Fruit fly (Drosophila melanogaster): ENCODE data around the gene x16.

x16 gene

dm6 chr2L:6913964-6914363 is 6.0 kb downstream of the x16 start, which contains the start of gene Wee1:
Gene Wee1 (minus strand): TSS chr2L:6914138.
- no peak for TF ChIP-seq Lim3 (GFP tag; IDR thresholded peaks at IDR 0.05)
- TF ChIP-seq CG2712 (tag; optimal IDR thresholded peaks at IDR 0.05) = peak; percentile 21
- no peak for TF ChIP-seq Hmr (GFP tag; optimal IDR thresholded peaks at IDR 0.05)
- no peak for TF ChIP-seq CG9817 (tag; optimal IDR thresholded peaks at IDR 0.05)
- TF ChIP-seq CG1602 (GFP tag; optimal IDR thresholded peaks at IDR 0.05) = no peak
- TF ChIP-seq Dek (tag; optimal IDR thresholded peaks at IDR 0.05) = no peak
- peak; percentile 56 for TF ChIP-seq stwl (tag; optimal IDR thresholded peaks at IDR 0.05)
- no peak for TF ChIP-seq seq (GFP tag; IDR thresholded peaks at IDR 0.05)
- TF ChIP-seq CG12391 (tag; optimal IDR thresholded peaks at IDR 0.05) = peak; percentile 39
- TF ChIP-seq maf-S (GFP tag; optimal IDR thresholded peaks at IDR 0.05) = no peak
- no peak for TF ChIP-seq crc (GFP tag; optimal IDR thresholded peaks at IDR 0.05)
- TF ChIP-seq sd (tag; optimal IDR thresholded peaks at IDR 0.05) = peak; percentile 95
- peak; percentile 66 for TF ChIP-seq CHES-1-like (GFP tag; optimal IDR thresholded peaks at IDR 0.05)
- no peak for TF ChIP-seq Hr51 (GFP tag; optimal IDR thresholded peaks at IDR 0.05)
- TF ChIP-seq fu2 (GFP tag; optimal IDR thresholded peaks at IDR 0.05) = no peak
- no peak for TF ChIP-seq CG10654 (GFP tag; optimal IDR thresholded peaks at IDR 0.05)
- peak; percentile 52 for TF ChIP-seq dm (GFP tag; optimal IDR thresholded peaks at IDR 0.05)
- TF ChIP-seq HLHmδ (GFP tag; optimal IDR thresholded peaks at IDR 0.05) = no peak
- no peak for TF ChIP-seq Gsc (GFP tag; IDR thresholded peaks at IDR 0.05)
- TF ChIP-seq wor (GFP tag; IDR thresholded peaks at IDR 0.05) = no peak
- TF ChIP-seq ro (GFP tag; IDR thresholded peaks at IDR 0.05) = no peak
- no peak for TF ChIP-seq CG10431 (GFP tag; optimal IDR thresholded peaks at IDR 0.05)
- TF ChIP-seq CG13287 (GFP tag; IDR thresholded peaks at IDR 0.05; ENCODE audit: partially characterized antibody) = peak; percentile 32; the same call in 1 of the 2 replicates
- TF ChIP-seq CG9797 (GFP tag; optimal IDR thresholded peaks at IDR 0.05) = peak; percentile 98
- no peak for TF ChIP-seq bab2 (GFP tag; optimal IDR thresholded peaks at IDR 0.05)
- no peak for TF ChIP-seq CG14014 (GFP tag; IDR thresholded peaks at IDR 0.05)
- no peak for TF ChIP-seq Ssrp (tag; optimal IDR thresholded peaks at IDR 0.05)
- TF ChIP-seq CG10543 (GFP tag; optimal IDR thresholded peaks at IDR 0.05) = no peak
- peak; percentile 30 for TF ChIP-seq Elba2 (GFP tag; optimal IDR thresholded peaks at IDR 0.05)
- no peak for TF ChIP-seq Side (GFP tag; optimal IDR thresholded peaks at IDR 0.05)
- 0 out of 3 replicates have a peak, but pooled peaks have one; percentile 23 for TF ChIP-seq Opbp (GFP tag; IDR thresholded peaks at IDR 0.05; ENCODE audit: partially characterized antibody)
- TF ChIP-seq dimm (GFP tag; IDR thresholded peaks at IDR 0.05) = no peak
- TF ChIP-seq CG5180 (GFP tag; optimal IDR thresholded peaks at IDR 0.05) = no peak
- TF ChIP-seq pzg (GFP tag; optimal IDR thresholded peaks at IDR 0.05) = peak; percentile 96
- TF ChIP-seq nerfin-1 (tag; optimal IDR thresholded peaks at IDR 0.05) = peak; percentile 99
- TF ChIP-seq CG17359 (tag; optimal IDR thresholded peaks at IDR 0.05) = no peak
- TF ChIP-seq sug (tag; optimal IDR thresholded peaks at IDR 0.05) = no peak
- TF ChIP-seq Dfd (GFP tag; optimal IDR thresholded peaks at IDR 0.05) = no peak
- no peak for TF ChIP-seq unpg (GFP tag; optimal IDR thresholded peaks at IDR 0.05)
- TF ChIP-seq ems (GFP tag; optimal IDR thresholded peaks at IDR 0.05) = no peak
- no peak for TF ChIP-seq CG4424 (GFP tag; optimal IDR thresholded peaks at IDR 0.05)
- TF ChIP-seq Ets97D (GFP tag; optimal IDR thresholded peaks at IDR 0.05) = peak; percentile 55
- no peak for TF ChIP-seq gt (GFP tag; IDR thresholded peaks at IDR 0.05)
- TF ChIP-seq BEAF-32 (GFP tag; optimal IDR thresholded peaks at IDR 0.05) = peak; percentile 47
- no peak for TF ChIP-seq Chrac-16 (GFP tag; optimal IDR thresholded peaks at IDR 0.05)
- TF ChIP-seq Myb (GFP tag; optimal IDR thresholded peaks at IDR 0.05) = peak; percentile 60
- peak; percentile 71 for TF ChIP-seq Lhr (GFP tag; optimal IDR thresholded peaks at IDR 0.05)
- TF ChIP-seq so (GFP tag; IDR thresholded peaks at IDR 0.05) = no peak
- 0 out of 4 replicates have a peak, but pooled peaks have one; percentile 15 for TF ChIP-seq Dll (GFP tag; IDR thresholded peaks at IDR 0.05; ENCODE audit: partially characterized antibody)
- no peak for TF ChIP-seq CG6272 (GFP tag; IDR thresholded peaks at IDR 0.05)
- peak; percentile 98 for TF ChIP-seq gfzf (GFP tag; optimal IDR thresholded peaks at IDR 0.05)

Measured in whole organism, embryonic.